Worm (Caenorhabditis elegans): Measurements from ENCODE around the gene mys-1.
A peak's percentile ranks its signal among the peaks of the same experiment; 100 is the strongest.

DNA sequence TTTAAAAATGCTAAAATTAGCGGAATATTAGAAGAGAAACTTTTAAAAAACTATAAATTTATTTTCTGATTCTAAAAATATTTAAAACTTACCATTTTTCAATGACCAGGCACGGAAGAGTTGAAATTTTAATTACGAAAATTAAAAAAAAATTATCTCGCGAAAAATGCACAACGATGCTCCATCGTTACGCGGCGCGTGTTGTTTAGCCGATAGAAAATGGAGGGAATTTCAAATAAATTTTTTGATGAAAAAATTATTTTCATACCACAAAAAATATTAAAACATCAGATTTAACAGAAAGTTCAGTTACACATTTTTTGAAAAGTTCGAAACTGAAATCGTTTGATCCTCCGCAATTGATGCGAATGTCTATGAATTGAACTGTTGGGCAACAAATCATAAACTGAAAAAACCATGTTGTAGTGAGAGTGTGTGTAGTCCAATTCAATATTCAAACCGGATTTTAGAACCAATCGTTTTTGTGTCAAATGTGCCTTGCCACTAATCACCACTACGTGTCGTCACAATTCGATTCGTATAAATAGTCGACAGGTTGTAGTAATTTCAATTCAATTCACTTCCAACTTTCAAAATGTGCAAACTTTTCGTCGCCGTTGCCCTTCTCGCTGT is 33.2 kb downstream of the mys-1 start, which contains the start of the genes tofu-2 and spig-1:
- TF ChIP-seq unc-39 (tag; optimal IDR thresholded peaks at IDR 0.05) = no peak
- no peak for TF ChIP-seq F10B5.3 (tag; optimal IDR thresholded peaks at IDR 0.05)
- no peak for TF ChIP-seq nhr-48 (tag; optimal IDR thresholded peaks at IDR 0.05)
- TF ChIP-seq zip-11 (GFP tag; IDR thresholded peaks at IDR 0.05) = no peak
- TF ChIP-seq daf-12 (tag; optimal IDR thresholded peaks at IDR 0.05) = no peak
- TF ChIP-seq ama-1 (optimal IDR thresholded peaks at IDR 0.05) = no peak
- TF ChIP-seq Y48G9A.11 (GFP tag; IDR thresholded peaks at IDR 0.05) = peak; percentile 96
- no peak for TF ChIP-seq mes-2 (tag; optimal IDR thresholded peaks at IDR 0.05; ENCODE audit: poor library complexity, severe bottlenecking)
- no peak for TF ChIP-seq jun-1 (tag; optimal IDR thresholded peaks at IDR 0.05)
- no peak for TF ChIP-seq nhr-41 (GFP tag; IDR thresholded peaks at IDR 0.05)
- TF ChIP-seq unc-130 (GFP tag; optimal IDR thresholded peaks at IDR 0.05) = no peak
- no peak for TF ChIP-seq fkh-10 (GFP tag; optimal IDR thresholded peaks at IDR 0.05)

Data from whole organism, L4 larva.